Worm (Caenorhabditis elegans) whole organism, mixed stage, embryonic: ENCODE measurements around the gene gen-1.

Experiments used
- M03D4.4 ChIP-seq: sonication (generic microtip); optimal IDR thresholded peaks from 2 replicates; lab custom pipeline; 2017; ENCODE audit warnings: mild to moderate bottlenecking, missing genetic modification characterization, missing compliant biosample characterization
- blmp-1 ChIP-seq: fragments of 150-350 bp; optimal IDR thresholded peaks from 2 replicates; lab custom pipeline; 2014; ENCODE audit warnings: missing biosample characterization, missing genetic modification characterization
- ceh-39 ChIP-seq: fragments of 150-350 bp; optimal IDR thresholded peaks from 2 replicates; lab custom pipeline; 2014; ENCODE audit warnings: missing biosample characterization, missing genetic modification characterization
- ceh-43 ChIP-seq: fragments of 200-800 bp; sonication (Bioruptor generic); optimal IDR thresholded peaks from 2 replicates; lab custom pipeline; 2018; ENCODE audit warnings: mild to moderate bottlenecking, missing genetic modification characterization, moderate library complexity, missing compliant biosample characterization
- ceh-83 ChIP-seq: fragments of 200-800 bp; sonication (Bioruptor generic); optimal IDR thresholded peaks from 2 replicates; lab custom pipeline; 2018; ENCODE audit warnings: mild to moderate bottlenecking, missing genetic modification characterization, missing compliant biosample characterization
- ces-1 ChIP-seq: fragments of 150-350 bp; optimal IDR thresholded peaks from 2 replicates; lab custom pipeline; 2014; ENCODE audit warnings: missing biosample characterization, missing genetic modification reagents, missing genetic modification characterization
- cnd-1 ChIP-seq: fragments of 200-800 bp; sonication (Bioruptor generic); optimal IDR thresholded peaks from 2 replicates; lab custom pipeline; 2018; ENCODE audit warnings: mild to moderate bottlenecking, missing genetic modification characterization, missing compliant biosample characterization
- drap-1 ChIP-seq: fragments of 200-800 bp; sonication (Bioruptor generic); optimal IDR thresholded peaks from 3 replicates; lab custom pipeline; 2018; ENCODE audit warnings: mild to moderate bottlenecking, missing genetic modification characterization, missing compliant biosample characterization
- elt-1 ChIP-seq: sonication (generic microtip); optimal IDR thresholded peaks from 2 replicates; lab custom pipeline; 2017; ENCODE audit warnings: missing genetic modification characterization, mild to moderate bottlenecking, missing compliant biosample characterization, antibody characterized with exemption, moderate library complexity, borderline replicate concordance; ENCODE audit not compliant: insufficient read depth
- elt-3 ChIP-seq: fragments of 150-350 bp; optimal IDR thresholded peaks from 2 replicates; lab custom pipeline; 2014; ENCODE audit warnings: missing biosample characterization, missing genetic modification characterization
- flh-1 ChIP-seq: fragments of 200-800 bp; sonication (Bioruptor generic); optimal IDR thresholded peaks from 2 replicates; lab custom pipeline; 2018; ENCODE audit warnings: mild to moderate bottlenecking, missing genetic modification characterization, moderate library complexity, missing compliant biosample characterization
- ham-2 ChIP-seq: fragments of 200-800 bp; sonication (Bioruptor generic); optimal IDR thresholded peaks from 2 replicates; lab custom pipeline; 2018; ENCODE audit warnings: mild to moderate bottlenecking, missing genetic modification characterization, missing compliant biosample characterization
- hlh-1 ChIP-seq: fragments of 150-350 bp; optimal IDR thresholded peaks from 2 replicates; lab custom pipeline; 2014; ENCODE audit warnings: missing biosample characterization, missing genetic modification reagents, missing genetic modification characterization
- lin-13 ChIP-seq: fragments of 150-350 bp; optimal IDR thresholded peaks from 2 replicates; lab custom pipeline; 2014; ENCODE audit warnings: missing biosample characterization, missing genetic modification characterization
- lsy-2 ChIP-seq: fragments of 150-350 bp; optimal IDR thresholded peaks from 2 replicates; lab custom pipeline; 2014; ENCODE audit warnings: missing biosample characterization, missing genetic modification characterization
- mab-5 ChIP-seq: fragments of 150-350 bp; optimal IDR thresholded peaks from 2 replicates; lab custom pipeline; 2014; ENCODE audit warnings: missing biosample characterization, missing genetic modification characterization
- mep-1 ChIP-seq: fragments of 150-350 bp; optimal IDR thresholded peaks from 2 replicates; lab custom pipeline; 2017; ENCODE audit warnings: missing biosample characterization, missing genetic modification reagents, missing genetic modification characterization, inconsistent platforms
- mls-2 ChIP-seq: sonication (generic microtip); optimal IDR thresholded peaks from 2 replicates; lab custom pipeline; 2016; ENCODE audit warnings: mild to moderate bottlenecking, missing genetic modification characterization, moderate library complexity, missing compliant biosample characterization
- nhr-2 ChIP-seq: fragments of 150-350 bp; optimal IDR thresholded peaks from 2 replicates; lab custom pipeline; 2014; ENCODE audit warnings: missing biosample characterization, missing genetic modification characterization
- nhr-237 ChIP-seq: fragments of 150-350 bp; optimal IDR thresholded peaks from 2 replicates; lab custom pipeline; 2014; ENCODE audit warnings: missing biosample characterization, missing genetic modification characterization
- nhr-28 ChIP-seq: fragments of 150-350 bp; optimal IDR thresholded peaks from 2 replicates; lab custom pipeline; 2014; ENCODE audit warnings: missing biosample characterization, missing genetic modification characterization
- pha-4 ChIP-seq: fragments of 150-350 bp; optimal IDR thresholded peaks from 2 replicates; lab custom pipeline; 2018; ENCODE audit warnings: missing biosample characterization, missing genetic modification reagents, missing genetic modification characterization
- sem-2 ChIP-seq: fragments of 200-800 bp; sonication (Bioruptor generic); optimal IDR thresholded peaks from 2 replicates; lab custom pipeline; 2018; ENCODE audit warnings: mild to moderate bottlenecking, missing genetic modification characterization, missing compliant biosample characterization
- snpc-4 ChIP-seq: fragments of 150-350 bp; optimal IDR thresholded peaks from 2 replicates; lab custom pipeline; 2014; ENCODE audit warnings: missing biosample characterization, missing genetic modification characterization
- sptf-1 ChIP-seq: sonication (generic microtip); optimal IDR thresholded peaks from 2 replicates; lab custom pipeline; 2017; ENCODE audit warnings: mild to moderate bottlenecking, missing genetic modification characterization, moderate library complexity, missing compliant biosample characterization
- tbx-8 ChIP-seq: fragments of 200-800 bp; sonication (Bioruptor generic); optimal IDR thresholded peaks from 2 replicates; lab custom pipeline; 2018; ENCODE audit warnings: mild to moderate bottlenecking, missing genetic modification characterization, moderate library complexity, missing compliant biosample characterization
- unc-120 ChIP-seq: sonication (generic microtip); optimal IDR thresholded peaks from 2 replicates; lab custom pipeline; 2017; ENCODE audit warnings: missing genetic modification characterization, missing compliant biosample characterization; ENCODE audit not compliant: poor library complexity, severe bottlenecking
- unc-39 ChIP-seq: fragments of 150-350 bp; optimal IDR thresholded peaks from 2 replicates; lab custom pipeline; 2014; ENCODE audit warnings: missing biosample characterization, missing genetic modification characterization
- zip-8 ChIP-seq: fragments of 150-350 bp; optimal IDR thresholded peaks from 2 replicates; lab custom pipeline; 2014; ENCODE audit warnings: missing biosample characterization, missing genetic modification characterization
- ztf-11 ChIP-seq: fragments of 150-350 bp; optimal IDR thresholded peaks from 2 replicates; lab custom pipeline; 2014; ENCODE audit warnings: missing biosample characterization, missing genetic modification characterization

gen-1 gene

ce11 chrIII:6215943-6216342 is 32.0 kb downstream of the gen-1 start:
- no peak for TF ChIP-seq nhr-237 (tag; lab: Kevin White, UChicago)
- TF ChIP-seq ceh-39 (tag; lab: Kevin White, UChicago): no peak
- no peak for TF ChIP-seq unc-39 (tag; lab: Kevin White, UChicago)
- no peak for TF ChIP-seq lsy-2
- TF ChIP-seq elt-1: no peak
- TF ChIP-seq nhr-28 (tag; lab: Kevin White, UChicago): no peak
- no peak for TF ChIP-seq mep-1 (tag; lab: Kevin White, UChicago)
- TF ChIP-seq ham-2 (GFP tag; lab: Kevin White, UChicago): no peak
- TF ChIP-seq ceh-43: no peak
- no peak for TF ChIP-seq sptf-1 (tag; lab: Kevin White, UChicago)
- TF ChIP-seq, all 35 proteins: peak for 0

DNA sequence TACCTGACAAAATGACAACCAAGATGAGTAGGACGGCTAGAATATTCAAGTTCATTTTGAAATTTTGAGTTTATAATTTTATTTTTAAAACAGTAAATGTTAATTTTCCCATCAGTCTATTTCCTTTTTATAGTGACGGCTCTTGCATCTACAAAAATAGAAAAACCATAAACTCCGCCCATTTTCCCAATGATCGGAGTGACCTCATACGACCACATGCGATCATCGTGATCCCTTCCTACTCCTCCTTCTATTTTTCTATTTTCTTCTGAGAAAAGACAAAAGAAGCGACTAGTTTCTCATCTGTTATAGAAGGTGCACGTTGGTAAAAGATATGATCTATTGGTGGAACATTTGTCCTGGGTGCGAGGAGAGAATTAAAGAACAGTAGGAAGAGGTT is 32.5 kb downstream of the gen-1 start, which contains the start of gene C23G10.11:
TSS of gene C23G10.11 (minus strand) at position 101 of the 400 bp plus-strand sequence.
- no peak for TF ChIP-seq ces-1
- no peak for TF ChIP-seq cnd-1 (tag; lab: Kevin White, UChicago)
- no peak for TF ChIP-seq zip-8 (tag; lab: Kevin White, UChicago)
- no peak for TF ChIP-seq drap-1 (GFP tag; lab: Kevin White, UChicago)
- no peak for TF ChIP-seq ham-2 (GFP tag; lab: Kevin White, UChicago)
- TF ChIP-seq nhr-2 (tag; lab: Kevin White, UChicago): no peak
- no peak for TF ChIP-seq tbx-8
- no peak for TF ChIP-seq lin-13
- no peak for TF ChIP-seq ztf-11 (tag; lab: Kevin White, UChicago)
- no peak for TF ChIP-seq ceh-43
- TF ChIP-seq sem-2 (GFP tag; lab: Kevin White, UChicago): no peak
- no peak for TF ChIP-seq nhr-237 (tag; lab: Kevin White, UChicago)
- no peak for TF ChIP-seq elt-1

ce11 chrIII:6213915-6214314 is 34.0 kb downstream of the gen-1 start, which contains the start of gene C23G10.10:
C23G10.10 (minus strand) TSS chrIII:6214015.
- TF ChIP-seq mls-2 (tag; lab: Kevin White, UChicago) (no peak), nhr-2 (tag; lab: Kevin White, UChicago) (no peak), zip-8 (tag; lab: Kevin White, UChicago) (no peak), sptf-1 (tag; lab: Kevin White, UChicago) (no peak), unc-120 (tag; lab: Kevin White, UChicago) (no peak), elt-3 (tag; lab: Kevin White, UChicago) (no peak), M03D4.4 (tag; lab: Kevin White, UChicago) (no peak), tbx-8 (no peak), mab-5 (tag; lab: Kevin White, UChicago) (no peak), lsy-2 (no peak), mep-1 (tag; lab: Kevin White, UChicago) (no peak), elt-1 (no peak), lin-13 (no peak), ceh-83 (no peak), blmp-1 (tag; lab: Kevin White, UChicago) (no peak), snpc-4 (tag; lab: Kevin White, UChicago) (no peak)

DNA sequence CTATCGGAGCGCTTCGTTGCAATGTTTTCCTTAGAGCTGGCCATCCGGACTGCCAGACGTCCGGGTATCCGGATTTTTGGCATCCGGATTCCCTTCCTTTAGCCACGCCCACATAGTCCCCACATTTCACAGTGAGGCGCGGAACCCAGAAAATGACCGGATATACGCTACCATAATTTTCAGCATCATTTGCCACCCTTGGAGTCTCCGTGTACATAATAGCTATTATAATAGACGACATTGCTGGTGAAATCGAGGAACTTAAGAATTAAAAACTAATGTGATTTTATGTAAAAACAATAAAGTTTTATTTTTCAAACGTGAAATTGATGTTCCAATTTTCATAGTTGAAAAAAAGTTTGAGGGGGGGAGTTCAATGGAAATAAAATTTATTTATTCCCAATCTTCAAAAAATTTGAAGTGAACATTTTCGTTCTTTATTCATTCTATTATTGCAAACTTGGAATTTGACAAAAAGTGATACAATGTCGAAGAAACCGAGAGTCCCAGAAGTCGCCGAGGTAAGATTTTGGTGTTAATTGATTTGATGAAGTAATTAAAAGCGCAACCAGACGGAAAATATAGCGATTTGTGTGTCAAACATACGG is 37.6 kb downstream of the gen-1 start:
- TF ChIP-seq ceh-83 (no peak), unc-120 (tag; lab: Kevin White, UChicago) (no peak), lin-13 (no peak), nhr-28 (tag; lab: Kevin White, UChicago) (no peak), ceh-39 (tag; lab: Kevin White, UChicago) (no peak), ces-1 (no peak), mep-1 (tag; lab: Kevin White, UChicago) (no peak), blmp-1 (tag; lab: Kevin White, UChicago) (no peak), pha-4 (no peak), cnd-1 (tag; lab: Kevin White, UChicago) (no peak), nhr-237 (tag; lab: Kevin White, UChicago) (no peak), ceh-43 (no peak), lsy-2 (no peak), ztf-11 (tag; lab: Kevin White, UChicago) (no peak), tbx-8 (no peak), mls-2 (tag; lab: Kevin White, UChicago) (no peak), elt-3 (tag; lab: Kevin White, UChicago) (no peak), flh-1 (no peak), hlh-1 (tag; lab: Kevin White, UChicago) (no peak)

DNA sequence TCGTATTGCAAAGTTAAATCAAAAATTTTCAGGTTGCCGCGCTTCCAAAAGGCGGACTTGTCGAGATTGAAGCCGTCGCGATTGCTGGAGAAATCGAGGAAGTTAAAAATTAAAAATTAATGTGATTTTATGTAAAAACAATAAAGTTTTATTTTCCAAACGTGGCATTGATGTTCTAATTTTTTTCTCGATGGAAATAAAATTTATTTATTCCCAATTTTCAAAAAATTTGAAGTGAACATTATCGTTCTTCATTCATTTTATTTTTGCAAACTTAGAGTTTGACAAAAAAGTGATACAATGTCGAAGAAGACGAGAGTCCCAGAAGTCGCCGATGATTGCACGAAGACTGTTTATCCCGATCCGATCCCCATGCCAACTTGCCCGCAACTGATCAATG is 39.0 kb downstream of the gen-1 start, which contains the start of gene C23G10.1:
TSS of gene C23G10.1 (plus strand) at position 301 of the 400 bp plus-strand sequence.
- no peak for TF ChIP-seq mab-5 (tag; lab: Kevin White, UChicago)
- TF ChIP-seq hlh-1 (tag; lab: Kevin White, UChicago): no peak
- no peak for TF ChIP-seq pha-4
- TF ChIP-seq nhr-2 (tag; lab: Kevin White, UChicago): no peak
- TF ChIP-seq zip-8 (tag; lab: Kevin White, UChicago): no peak
